Worm (Caenorhabditis elegans): ENCODE results near the gene vha-5.

vha-5 gene

ce11 chrIV:8287287-8287686, 16.5 kb upstream of the vha-5 start:
- TF ChIP-seq W03F9.2 (tag; optimal IDR thresholded peaks at IDR 0.05) (no peak), him-1 (tag; optimal IDR thresholded peaks at IDR 0.05) (no peak), dao-5 (tag; optimal IDR thresholded peaks at IDR 0.05) (no peak)

DNA sequence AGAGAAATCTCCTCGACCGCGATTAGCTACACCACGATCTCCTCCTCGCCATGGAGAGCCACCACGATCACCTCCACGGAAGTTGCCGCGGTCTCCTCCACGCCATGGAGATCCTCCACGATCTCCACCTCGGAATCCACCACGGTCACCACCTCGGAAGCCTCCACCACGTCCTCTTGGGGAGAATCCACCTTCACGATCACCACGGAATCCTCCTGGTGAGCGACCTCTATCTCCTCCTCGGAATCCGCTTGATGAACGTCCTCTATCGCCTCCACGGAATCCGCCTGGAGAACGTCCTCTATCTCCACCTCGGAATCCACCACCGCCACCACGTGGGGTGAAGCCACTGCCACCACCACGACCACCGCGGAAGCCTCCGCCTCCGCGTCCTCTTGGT, 14.7 kb upstream of the vha-5 start:
- TF ChIP-seq him-1 (tag; optimal IDR thresholded peaks at IDR 0.05) (no peak), W03F9.2 (tag; optimal IDR thresholded peaks at IDR 0.05) (no peak)

- TF ChIP-seq him-1 (tag; optimal IDR thresholded peaks at IDR 0.05) (no peak), W03F9.2 (tag; optimal IDR thresholded peaks at IDR 0.05) (no peak), dao-5 (tag; optimal IDR thresholded peaks at IDR 0.05) (no peak)
Measured at ce11 chrIV:8289505-8289579, 14.4 kb upstream of the vha-5 start, which contains the start of gene nucl-1. Gene nucl-1, minus strand, starts transcription at chrIV:8289530.

- TF ChIP-seq W03F9.2 (tag; optimal IDR thresholded peaks at IDR 0.05) (peak; percentile 39), dao-5 (tag; optimal IDR thresholded peaks at IDR 0.05) (no peak), him-1 (tag; optimal IDR thresholded peaks at IDR 0.05) (no peak)
Measured at ce11 chrIV:8289580-8290323, 14.0 kb upstream of the vha-5 start, which contains the start of gene daf-31. Gene daf-31, plus strand, starts transcription at chrIV:8290273.

DNA sequence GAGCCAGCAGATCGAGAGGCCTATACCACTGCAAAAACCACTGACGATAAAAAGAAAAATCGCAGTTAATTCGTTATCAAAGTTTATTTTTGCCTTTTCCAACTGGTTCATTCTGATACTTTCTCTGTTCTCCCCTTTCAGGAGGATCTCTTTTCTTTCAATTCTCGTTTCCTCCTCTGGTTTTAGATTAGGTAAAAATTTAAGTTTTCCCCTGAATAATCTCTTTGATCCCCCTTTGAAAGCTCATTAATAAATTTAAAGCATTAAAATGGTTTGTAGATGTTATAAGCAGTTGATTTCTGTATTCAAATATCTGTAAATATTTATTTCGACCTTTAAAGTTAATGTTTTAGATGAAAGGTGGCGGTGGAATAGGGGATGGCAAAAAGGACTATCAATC, 12.5 kb upstream of the vha-5 start, which contains the start of gene K07H8.2:
Gene K07H8.2, plus strand, starts transcription at position 301 of the 400 bp plus-strand sequence.
- no peak for TF ChIP-seq dao-5 (tag; optimal IDR thresholded peaks at IDR 0.05)
- no peak for TF ChIP-seq W03F9.2 (tag; optimal IDR thresholded peaks at IDR 0.05)
- no peak for TF ChIP-seq him-1 (tag; optimal IDR thresholded peaks at IDR 0.05)

DNA sequence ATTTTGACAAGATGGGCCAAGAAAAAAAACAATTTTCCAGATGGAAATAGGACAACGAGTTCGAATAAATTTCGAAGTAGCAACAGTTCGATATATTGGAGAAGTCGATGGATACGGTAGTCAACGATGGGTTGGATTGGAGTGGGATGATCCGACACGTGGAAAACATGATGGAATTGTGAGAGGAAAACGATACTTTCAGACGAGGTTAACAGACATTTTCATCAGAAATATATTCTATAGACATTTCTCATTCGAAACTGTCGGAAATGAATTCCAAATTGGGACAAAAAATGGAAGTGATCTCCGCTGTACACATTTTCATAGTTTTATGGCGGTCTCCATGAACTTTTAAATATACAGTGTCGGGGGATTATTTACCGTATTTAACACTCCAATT, 9.1 kb upstream of the vha-5 start, which contains the start of gene tbce-1:
Gene tbce-1, plus strand, starts transcription at position 41 of the 400 bp plus-strand sequence.
- no peak for TF ChIP-seq W03F9.2 (tag; optimal IDR thresholded peaks at IDR 0.05)
- TF ChIP-seq dao-5 (tag; optimal IDR thresholded peaks at IDR 0.05): no peak
- no peak for TF ChIP-seq him-1 (tag; optimal IDR thresholded peaks at IDR 0.05)

ce11 chrIV:8297192-8297591, 6.6 kb upstream of the vha-5 start, which contains the start of gene nprl-3:
Gene nprl-3, plus strand, starts transcription at chrIV:8297492.
- TF ChIP-seq dao-5 (tag; optimal IDR thresholded peaks at IDR 0.05) (no peak), W03F9.2 (tag; optimal IDR thresholded peaks at IDR 0.05) (no peak), him-1 (tag; optimal IDR thresholded peaks at IDR 0.05) (no peak)

- no peak for TF ChIP-seq dao-5 (tag; optimal IDR thresholded peaks at IDR 0.05)
Measured at ce11 chrIV:8299636-8300035, 4.1 kb upstream of the vha-5 start, which contains the start of gene F35H10.6. Gene F35H10.6, plus strand, starts transcription at chrIV:8299936.

- TF ChIP-seq him-1 (tag; optimal IDR thresholded peaks at IDR 0.05) (no peak), dao-5 (tag; optimal IDR thresholded peaks at IDR 0.05) (no peak), W03F9.2 (tag; optimal IDR thresholded peaks at IDR 0.05) (no peak)
Measured at ce11 chrIV:8300468-8300867, 3.3 kb upstream of the vha-5 start, which contains the start of gene F35H10.5. Gene F35H10.5, plus strand, starts transcription at chrIV:8300768.

DNA sequence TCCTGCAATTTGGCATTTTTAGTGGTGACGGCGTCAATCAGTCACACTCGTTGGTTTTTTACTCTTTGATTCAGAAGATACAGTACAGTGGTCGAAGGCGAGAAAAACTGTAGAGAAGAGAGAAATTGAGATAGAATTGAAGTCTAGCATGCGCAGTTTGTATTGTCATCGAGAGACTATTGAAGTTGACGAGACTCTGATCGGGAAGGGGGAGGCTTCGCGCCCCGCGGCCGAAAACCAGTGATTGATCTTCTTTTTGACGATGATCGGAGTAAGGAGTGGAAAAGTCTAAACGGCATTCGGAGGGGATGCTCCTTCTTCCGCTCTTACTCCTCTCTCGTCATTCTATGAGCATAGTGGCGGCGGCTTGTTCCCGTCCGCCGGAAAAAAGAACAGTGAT, 1.8 kb upstream of the vha-5 start:
- TF ChIP-seq W03F9.2 (tag; optimal IDR thresholded peaks at IDR 0.05) (no peak), dao-5 (tag; optimal IDR thresholded peaks at IDR 0.05) (no peak), him-1 (tag; optimal IDR thresholded peaks at IDR 0.05) (no peak)

- TF ChIP-seq him-1 (tag; optimal IDR thresholded peaks at IDR 0.05) (no peak), W03F9.2 (tag; optimal IDR thresholded peaks at IDR 0.05) (no peak), dao-5 (tag; optimal IDR thresholded peaks at IDR 0.05) (no peak)
Measured at ce11 chrIV:8302648-8303161, 1.1 kb upstream of the vha-5 start.

- no peak for TF ChIP-seq W03F9.2 (tag; optimal IDR thresholded peaks at IDR 0.05)
- no peak for TF ChIP-seq him-1 (tag; optimal IDR thresholded peaks at IDR 0.05)
- TF ChIP-seq dao-5 (tag; optimal IDR thresholded peaks at IDR 0.05): no peak
Measured at ce11 chrIV:8307408-8307807, 3.6 kb downstream of the vha-5 start.

DNA sequence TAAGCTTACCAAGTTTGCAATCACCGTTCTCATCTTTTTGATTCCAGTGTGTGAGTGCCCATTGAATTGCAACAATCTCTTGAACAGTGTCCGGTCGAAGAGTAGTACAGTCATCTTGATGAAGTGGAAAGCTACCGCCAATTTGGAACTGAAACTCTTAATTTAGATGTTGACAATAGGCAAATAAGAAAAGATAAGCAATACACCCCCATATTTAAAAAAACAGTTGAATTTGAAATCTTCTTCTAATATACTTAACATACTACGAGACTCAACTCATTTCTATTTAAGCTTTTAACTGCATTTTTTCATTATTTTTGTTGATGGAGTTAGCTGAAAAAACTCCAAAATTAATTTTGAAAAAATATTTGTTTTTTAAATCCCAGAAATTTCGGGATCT, 8.3 kb downstream of the vha-5 start:
- TF ChIP-seq W03F9.2 (tag; optimal IDR thresholded peaks at IDR 0.05): no peak
- no peak for TF ChIP-seq dao-5 (tag; optimal IDR thresholded peaks at IDR 0.05)
- TF ChIP-seq him-1 (tag; optimal IDR thresholded peaks at IDR 0.05): no peak

- TF ChIP-seq dao-5 (tag; optimal IDR thresholded peaks at IDR 0.05): no peak
Measured at ce11 chrIV:8312846-8313245, 9.1 kb downstream of the vha-5 start, which contains the start of gene F35H10.10. Gene F35H10.10, minus strand, starts transcription at chrIV:8312946.

ce11 chrIV:8317800-8318199, 14.0 kb downstream of the vha-5 start:
- TF ChIP-seq W03F9.2 (tag; optimal IDR thresholded peaks at IDR 0.05): no peak
- no peak for TF ChIP-seq dao-5 (tag; optimal IDR thresholded peaks at IDR 0.05)
- TF ChIP-seq him-1 (tag; optimal IDR thresholded peaks at IDR 0.05): no peak

All from whole organism, L4/young adult.